Worm (Caenorhabditis elegans) whole organism, L3 larva: Measurements from ENCODE around the gene droe-4.

Experiments used
- ZK546.5 ChIP-seq: sonication (generic microtip); optimal IDR thresholded peaks from 2 replicates; lab custom pipeline; 2017; ENCODE audit warnings: missing biosample characterization, missing genetic modification characterization
- aly-2 ChIP-seq: fragments of 150-350 bp; optimal IDR thresholded peaks from 2 replicates; lab custom pipeline; 2014; ENCODE audit warnings: missing biosample characterization, missing genetic modification characterization
- ama-1 ChIP-seq: fragments of 150-350 bp; optimal IDR thresholded peaks from 2 replicates; lab custom pipeline; 2018
- ceh-16 ChIP-seq: sonication (generic microtip); optimal IDR thresholded peaks from 2 replicates; lab custom pipeline; 2017; ENCODE audit warnings: missing biosample characterization, missing genetic modification characterization
- ceh-28 ChIP-seq: fragments of 150-350 bp; optimal IDR thresholded peaks from 2 replicates; lab custom pipeline; 2014; ENCODE audit warnings: missing biosample characterization, missing genetic modification reagents, missing genetic modification characterization
- ceh-82 ChIP-seq: fragments of 150-350 bp; optimal IDR thresholded peaks from 2 replicates; lab custom pipeline; 2014; ENCODE audit warnings: missing biosample characterization, missing genetic modification characterization
- ceh-9 ChIP-seq: sonication (generic microtip); optimal IDR thresholded peaks from 2 replicates; lab custom pipeline; 2018; ENCODE audit warnings: missing biosample characterization, missing genetic modification characterization
- daf-12 ChIP-seq: fragments of 150-350 bp; optimal IDR thresholded peaks from 2 replicates; lab custom pipeline; 2014; ENCODE audit warnings: missing biosample characterization, missing genetic modification reagents, missing genetic modification characterization
- egl-27 ChIP-seq: sonication (generic microtip); optimal IDR thresholded peaks from 4 replicates; lab custom pipeline; 2017; ENCODE audit warnings: missing biosample characterization, missing genetic modification reagents, missing genetic modification characterization
- egl-5 ChIP-seq: fragments of 150-350 bp; optimal IDR thresholded peaks from 2 replicates; lab custom pipeline; 2017; ENCODE audit warnings: missing biosample characterization, missing genetic modification reagents, missing genetic modification characterization, inconsistent platforms
- elt-1 ChIP-seq: fragments of 150-350 bp; optimal IDR thresholded peaks from 2 replicates; lab custom pipeline; 2014; ENCODE audit warnings: missing biosample characterization, missing genetic modification characterization
- elt-2 ChIP-seq: sonication (generic microtip); optimal IDR thresholded peaks from 2 replicates; lab custom pipeline; 2016; ENCODE audit warnings: missing genetic modification reagents, mild to moderate bottlenecking, missing genetic modification characterization, missing compliant biosample characterization
- elt-3 ChIP-seq, 3 experiments: fragments of 150-350 bp in 1 of 3; sonication (generic microtip) in 2 of 3; optimal IDR thresholded peaks; 2 replicates in 2 of 3; 4 replicates in 1 of 3; lab custom pipeline; 2014 to 2017; ENCODE audit warnings: missing biosample characterization in 3 of 3, missing genetic modification characterization in 3 of 3
- fkh-10 ChIP-seq: sonication (generic microtip); optimal IDR thresholded peaks from 2 replicates; lab custom pipeline; 2017; ENCODE audit warnings: missing biosample characterization, missing genetic modification reagents, missing genetic modification characterization
- fkh-2 ChIP-seq: fragments of 150-350 bp; optimal IDR thresholded peaks from 2 replicates; lab custom pipeline; 2014; ENCODE audit warnings: missing biosample characterization, missing genetic modification reagents, missing genetic modification characterization
- fos-1 ChIP-seq: fragments of 150-350 bp; optimal IDR thresholded peaks from 2 replicates; lab custom pipeline; 2014; ENCODE audit warnings: missing biosample characterization, missing genetic modification characterization
- hmg-11 ChIP-seq: sonication (generic microtip); optimal IDR thresholded peaks from 2 replicates; lab custom pipeline; 2016; ENCODE audit warnings: missing genetic modification characterization, missing compliant biosample characterization
- jun-1 ChIP-seq: fragments of 150-350 bp; optimal IDR thresholded peaks from 2 replicates; lab custom pipeline; 2014; ENCODE audit warnings: missing biosample characterization, missing genetic modification reagents, missing genetic modification characterization
- lin-15B ChIP-seq: fragments of 150-350 bp; optimal IDR thresholded peaks from 2 replicates; lab custom pipeline; 2014; ENCODE audit warnings: missing biosample characterization, missing genetic modification characterization
- lin-39 ChIP-seq: fragments of 150-350 bp; optimal IDR thresholded peaks from 2 replicates; lab custom pipeline; 2018; ENCODE audit warnings: missing biosample characterization, missing genetic modification reagents, missing genetic modification characterization
- mml-1 ChIP-seq: fragments of 150-350 bp; sonication (generic microtip); optimal IDR thresholded peaks from 3 replicates; lab custom pipeline; 2014; ENCODE audit warnings: missing biosample characterization, missing genetic modification characterization
- nfya-1 ChIP-seq: sonication (generic microtip); optimal IDR thresholded peaks from 2 replicates; lab custom pipeline; 2017; ENCODE audit warnings: missing genetic modification characterization, mild to moderate bottlenecking, missing compliant biosample characterization, antibody characterized with exemption, moderate library complexity; ENCODE audit not compliant: insufficient read depth
- nhr-11 ChIP-seq: fragments of 150-350 bp; optimal IDR thresholded peaks from 2 replicates; lab custom pipeline; 2014; ENCODE audit warnings: missing biosample characterization, missing genetic modification characterization
- nhr-12 ChIP-seq: fragments of 150-350 bp; optimal IDR thresholded peaks from 2 replicates; lab custom pipeline; 2014; ENCODE audit warnings: missing biosample characterization, missing genetic modification characterization
- nhr-23 ChIP-seq: fragments of 150-350 bp; optimal IDR thresholded peaks from 2 replicates; lab custom pipeline; 2014; ENCODE audit warnings: missing biosample characterization, missing genetic modification reagents, missing genetic modification characterization
- nhr-237 ChIP-seq: fragments of 150-350 bp; optimal IDR thresholded peaks from 2 replicates; lab custom pipeline; 2014; ENCODE audit warnings: missing biosample characterization, missing genetic modification characterization
- nhr-25 ChIP-seq: sonication (generic microtip); optimal IDR thresholded peaks from 2 replicates; lab custom pipeline; 2017; ENCODE audit warnings: missing biosample characterization, missing genetic modification characterization
- nhr-28 ChIP-seq: fragments of 150-350 bp; optimal IDR thresholded peaks from 2 replicates; lab custom pipeline; 2014; ENCODE audit warnings: missing biosample characterization, missing genetic modification characterization
- nhr-43 ChIP-seq: sonication (generic microtip); optimal IDR thresholded peaks from 2 replicates; lab custom pipeline; 2016; ENCODE audit warnings: mild to moderate bottlenecking, missing genetic modification characterization, missing compliant biosample characterization; ENCODE audit not compliant: poor library complexity, severe bottlenecking
- nhr-67 ChIP-seq: fragments of 150-350 bp; optimal IDR thresholded peaks from 2 replicates; lab custom pipeline; 2014; ENCODE audit warnings: missing biosample characterization, missing genetic modification characterization
- nhr-76 ChIP-seq: fragments of 150-350 bp; sonication (generic microtip); optimal IDR thresholded peaks from 5 replicates; lab custom pipeline; 2014; ENCODE audit warnings: missing biosample characterization, missing genetic modification characterization
- nhr-77 ChIP-seq: fragments of 150-350 bp; optimal IDR thresholded peaks from 2 replicates; lab custom pipeline; 2014; ENCODE audit warnings: missing biosample characterization, missing genetic modification characterization
- pha-4 ChIP-seq: fragments of 150-350 bp; optimal IDR thresholded peaks from 2 replicates; lab custom pipeline; 2014; ENCODE audit warnings: missing biosample characterization, missing genetic modification reagents, missing genetic modification characterization
- sea-2 ChIP-seq: fragments of 150-350 bp; sonication (generic microtip); optimal IDR thresholded peaks from 4 replicates; lab custom pipeline; 2014; ENCODE audit warnings: missing biosample characterization, missing genetic modification reagents, missing genetic modification characterization
- skn-1 ChIP-seq: fragments of 150-350 bp; optimal IDR thresholded peaks from 2 replicates; lab custom pipeline; 2014; ENCODE audit warnings: missing biosample characterization, missing genetic modification characterization
- snpc-4 ChIP-seq: fragments of 150-350 bp; optimal IDR thresholded peaks from 2 replicates; lab custom pipeline; 2014; ENCODE audit warnings: missing biosample characterization, missing genetic modification characterization
- tbx-2 ChIP-seq: sonication (generic microtip); optimal IDR thresholded peaks from 2 replicates; lab custom pipeline; 2016; ENCODE audit warnings: mild to moderate bottlenecking, missing genetic modification characterization, missing compliant biosample characterization
- unc-39 ChIP-seq: sonication (generic microtip); optimal IDR thresholded peaks from 4 replicates; lab custom pipeline; 2017; ENCODE audit warnings: missing biosample characterization, missing genetic modification characterization
- unc-62 ChIP-seq: fragments of 150-350 bp; sonication (generic microtip); optimal IDR thresholded peaks from 4 replicates; lab custom pipeline; 2014; ENCODE audit warnings: missing biosample characterization, missing genetic modification reagents, missing genetic modification characterization
- ztf-11 ChIP-seq: fragments of 150-350 bp; optimal IDR thresholded peaks from 2 replicates; lab custom pipeline; 2014; ENCODE audit warnings: missing biosample characterization, missing genetic modification characterization

The droe-4 gene

DNA sequence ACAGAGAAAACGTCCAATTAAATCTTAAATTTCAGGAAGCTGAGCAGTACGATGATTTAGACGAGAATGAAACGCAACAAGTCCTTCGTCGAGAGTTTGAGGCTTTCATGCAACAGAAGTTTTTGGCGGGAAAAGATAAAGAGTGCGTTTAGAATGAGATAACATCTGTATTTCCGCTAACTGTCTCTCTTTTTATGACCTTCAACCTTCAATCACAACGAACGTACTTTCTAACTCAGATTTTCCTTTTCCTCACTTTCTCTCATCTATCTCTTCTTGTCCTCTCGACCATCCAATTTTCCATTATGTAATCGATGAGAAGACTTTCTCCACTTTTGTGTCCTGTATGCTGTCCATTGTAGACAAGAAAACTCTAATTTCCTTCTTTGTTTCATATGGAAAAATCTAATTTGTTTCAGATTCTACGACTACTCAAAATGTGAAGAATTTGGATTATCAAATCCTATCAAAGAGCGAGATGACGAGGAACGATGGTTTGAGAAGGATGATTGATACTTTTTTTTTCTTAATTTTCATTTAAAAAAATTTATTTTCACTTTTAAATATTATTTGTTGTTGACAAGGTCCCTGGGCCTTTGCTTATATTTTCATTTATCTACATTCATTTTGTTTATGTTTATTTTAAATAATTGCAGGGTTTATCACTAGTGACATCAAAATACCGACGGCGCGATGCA is 29.0 kb upstream of the droe-4 start, which contains the start of gene sao-1:
TSS of gene sao-1 (plus strand) at position 648 of the 698 bp plus-strand sequence.
- TF ChIP-seq nhr-23 (no peak), nhr-28 (tag; lab: Kevin White, UChicago) (no peak), mml-1 (tag; lab: Kevin White, UChicago) (no peak), nhr-25 (peak; percentile 75), fos-1 (tag; lab: Kevin White, UChicago) (no peak), elt-2 (tag; lab: Kevin White, UChicago) (no peak), nhr-77 (no peak), elt-1 (tag; lab: Kevin White, UChicago) (peak; percentile 67), snpc-4 (no peak), hmg-11 (tag; lab: Kevin White, UChicago) (no peak), fkh-10 (GFP tag; lab: Kevin White, UChicago) (no peak), egl-5 (no peak)
- TF ChIP-seq, all 47 proteins: peak for 2

ce11 chrV:13980807-13981206 is 11.6 kb upstream of the droe-4 start, which contains the start of gene eol-1:
eol-1 (minus strand) TSS chrV:13980907.
- TF ChIP-seq ama-1 (no peak), lin-39 (no peak), elt-2 (tag; lab: Kevin White, UChicago) (no peak), nfya-1 (tag; lab: Kevin White, UChicago) (no peak), unc-39 (tag; lab: Kevin White, UChicago) (no peak), mml-1 (tag; lab: Kevin White, UChicago) (no peak)
- TF ChIP-seq, all 47 proteins: peak for 0

DNA sequence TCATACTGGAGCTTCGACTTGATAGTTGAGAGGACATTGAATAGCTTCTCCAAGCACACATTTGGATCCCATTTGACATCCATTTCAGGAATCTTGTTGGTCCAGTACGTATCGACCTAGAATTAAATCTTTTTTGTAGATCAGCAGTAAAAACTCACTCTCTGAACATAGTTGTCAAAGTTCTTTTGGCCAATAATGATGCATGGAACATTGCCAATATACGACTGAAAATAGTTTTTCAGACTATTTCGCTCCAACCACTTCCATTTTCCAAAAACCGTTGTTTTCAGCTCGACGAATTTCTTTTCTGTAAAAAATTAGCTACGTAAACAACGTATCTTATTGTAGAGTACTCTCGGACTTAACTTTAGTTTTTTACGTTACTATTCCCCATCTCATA is 10.8 kb upstream of the droe-4 start:
- TF ChIP-seq ceh-82 (tag; lab: Kevin White, UChicago) (no peak), nhr-11 (tag; lab: Kevin White, UChicago) (no peak), fos-1 (tag; lab: Kevin White, UChicago) (no peak), hmg-11 (tag; lab: Kevin White, UChicago) (no peak), elt-1 (tag; lab: Kevin White, UChicago) (no peak), nhr-76 (no peak)

DNA sequence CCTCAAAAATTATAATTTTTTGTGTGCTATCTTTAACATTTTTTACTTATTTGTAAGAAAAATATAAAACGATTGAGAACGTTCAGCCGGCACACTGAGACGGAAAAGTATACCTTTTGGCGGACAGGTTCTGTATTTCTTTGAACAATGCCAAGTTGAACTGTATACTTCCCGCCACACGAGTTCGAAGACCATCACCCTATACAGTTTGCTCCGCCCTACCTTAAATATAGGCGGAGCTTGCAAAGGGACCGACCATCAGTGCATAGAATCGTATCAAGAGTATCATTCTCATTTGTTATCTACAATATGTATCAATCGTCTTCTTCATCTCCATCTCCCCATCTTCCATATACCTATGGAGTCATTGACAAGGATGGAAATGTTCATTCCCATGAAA is 7.6 kb upstream of the droe-4 start, which contains the start of gene end-1:
TSS of gene end-1 (plus strand) at position 301 of the 400 bp plus-strand sequence.
- TF ChIP-seq ceh-16 (tag; lab: Kevin White, UChicago) (no peak), nhr-25 (no peak), ceh-9 (no peak), nhr-76 (no peak), nfya-1 (tag; lab: Kevin White, UChicago) (no peak), aly-2 (tag; lab: Kevin White, UChicago) (no peak), ama-1 (no peak), fkh-2 (tag; lab: Kevin White, UChicago) (no peak), skn-1 (tag; lab: Kevin White, UChicago) (no peak), mml-1 (tag; lab: Kevin White, UChicago) (no peak), tbx-2 (tag; lab: Kevin White, UChicago) (no peak), ztf-11 (no peak), elt-3 (tag; optimal IDR thresholded peaks at IDR 0.05; lab: Kevin White, UChicago) (no peak), hmg-11 (tag; lab: Kevin White, UChicago) (no peak)

DNA sequence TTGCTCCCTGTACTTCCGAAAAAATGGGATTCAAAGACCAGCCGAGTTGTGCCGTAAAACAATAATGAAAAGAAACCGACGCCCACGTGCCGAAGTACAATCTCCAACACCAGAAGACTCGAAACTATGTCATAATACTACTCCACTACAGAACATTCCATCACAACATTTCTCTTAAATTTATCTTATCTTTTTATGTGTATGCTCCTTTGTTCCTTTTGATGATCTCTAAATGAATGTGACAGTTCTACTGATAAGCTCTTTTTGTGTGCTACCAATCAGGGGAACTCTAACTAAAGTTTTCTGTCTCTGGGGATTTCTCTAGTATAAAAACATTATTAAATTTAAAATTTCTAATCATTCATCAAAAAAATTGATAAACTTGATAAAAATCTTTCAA is 5.6 kb upstream of the droe-4 start:
- TF ChIP-seq nhr-77: no peak
- no peak for TF ChIP-seq ZK546.5 (tag; lab: Kevin White, UChicago)
- TF ChIP-seq ceh-9: no peak
- TF ChIP-seq fkh-10 (GFP tag; lab: Kevin White, UChicago): no peak
- no peak for TF ChIP-seq ceh-82 (tag; lab: Kevin White, UChicago)
- no peak for TF ChIP-seq daf-12 (tag; lab: Kevin White, UChicago)
- TF ChIP-seq egl-5: no peak
- TF ChIP-seq aly-2 (tag; lab: Kevin White, UChicago): no peak
- no peak for TF ChIP-seq nhr-43 (tag; lab: Kevin White, UChicago)
- no peak for TF ChIP-seq sea-2 (GFP tag; lab: Kevin White, UChicago)
- TF ChIP-seq nhr-11 (tag; lab: Kevin White, UChicago): no peak
- TF ChIP-seq ztf-11: no peak
- no peak for TF ChIP-seq nhr-23
- TF ChIP-seq skn-1 (tag; lab: Kevin White, UChicago): no peak
- TF ChIP-seq unc-62: no peak
- no peak for TF ChIP-seq ama-1
- TF ChIP-seq jun-1 (tag; lab: Kevin White, UChicago): peak; percentile 30
- TF ChIP-seq ceh-28: no peak
- TF ChIP-seq nhr-25: no peak
- no peak for TF ChIP-seq lin-39
- TF ChIP-seq elt-2 (tag; lab: Kevin White, UChicago): peak; percentile 96
- no peak for TF ChIP-seq nhr-237 (tag; lab: Kevin White, UChicago)
- peak; percentile 41 for TF ChIP-seq pha-4 (tag; lab: Kevin White, UChicago)
- TF ChIP-seq tbx-2 (tag; lab: Kevin White, UChicago): no peak
- TF ChIP-seq ceh-16 (tag; lab: Kevin White, UChicago): no peak
- TF ChIP-seq nhr-76: no peak
- no peak for TF ChIP-seq lin-15B (tag; lab: Kevin White, UChicago)
- no peak for TF ChIP-seq elt-3 (tag; optimal IDR thresholded peaks at IDR 0.05; lab: Kevin White, UChicago)
- no peak for TF ChIP-seq nhr-12 (tag; lab: Kevin White, UChicago)
- no peak for TF ChIP-seq fkh-2 (tag; lab: Kevin White, UChicago)
- no peak for TF ChIP-seq mml-1 (tag; lab: Kevin White, UChicago)
- TF ChIP-seq nhr-67 (tag; lab: Kevin White, UChicago): no peak
- no peak for TF ChIP-seq hmg-11 (tag; lab: Kevin White, UChicago)
- no peak for TF ChIP-seq egl-27 (tag; lab: Kevin White, UChicago)
